Worm (Caenorhabditis elegans): ENCODE results near the gene dmd-7.

DNA sequence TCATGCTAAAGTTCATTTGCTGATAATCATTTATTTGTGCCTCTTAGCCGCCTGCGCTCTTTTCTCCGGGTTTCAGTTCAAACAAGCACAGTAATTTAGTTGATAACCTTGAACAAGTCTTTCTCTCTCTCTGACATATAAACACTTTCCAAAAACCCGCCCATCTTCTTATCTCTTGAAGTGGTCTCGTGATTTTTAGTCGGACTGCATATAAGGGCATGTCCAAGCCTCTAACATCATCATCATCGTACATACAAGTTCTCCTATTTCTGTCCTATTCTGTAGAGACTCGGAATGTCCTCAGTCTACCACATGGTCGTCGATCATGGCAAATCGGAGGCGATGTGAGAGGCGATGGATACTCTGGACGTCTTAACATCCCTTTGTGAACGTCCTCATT lies 29.5 kb downstream of the dmd-7 start, which contains the start of gene F31F7.1:
- TF ChIP-seq W03F9.2 (tag; optimal IDR thresholded peaks at IDR 0.05) (no peak), him-1 (tag; optimal IDR thresholded peaks at IDR 0.05) (no peak)
